Worm (Caenorhabditis elegans) whole organism, L4 larva: Measurements from ENCODE around the gene F10G2.4.
A peak's percentile ranks its signal among the peaks of the same experiment; 100 is the strongest.

Experiments used
- F44E2.7 ChIP-seq: fragments of 200-800 bp; sonication (Bioruptor generic); IDR thresholded peaks from 2 replicates; pipeline ENCODE4 v2.1.2; 2022; ENCODE audit warnings: missing genetic modification characterization, missing compliant biosample characterization
- Y105C5A.15 ChIP-seq: fragments of 200-800 bp; sonication (Bioruptor generic); IDR thresholded peaks from 2 replicates; pipeline ENCODE4 v1.3.6; 2022; ENCODE audit warnings: missing genetic modification characterization, missing compliant biosample characterization
- Y75B8A.6 ChIP-seq: fragments of 200-800 bp; sonication (Bioruptor generic); IDR thresholded peaks from 2 replicates; pipeline ENCODE4 v1.3.6; 2022; ENCODE audit warnings: missing genetic modification reagents, missing genetic modification characterization, missing compliant biosample characterization
- ZK546.5 ChIP-seq, 2 experiments: sonication (generic microtip); optimal IDR thresholded peaks; 2 replicates each; lab custom pipeline; 2017; ENCODE audit warnings: missing biosample characterization in 2 of 2, missing genetic modification characterization in 2 of 2
- aly-2 ChIP-seq: sonication (generic microtip); optimal IDR thresholded peaks from 2 replicates; lab custom pipeline; 2018; ENCODE audit warnings: missing biosample characterization, missing genetic modification characterization
- ceh-28 ChIP-seq: fragments of 150-350 bp; optimal IDR thresholded peaks from 2 replicates; lab custom pipeline; 2014; ENCODE audit warnings: missing biosample characterization, missing genetic modification reagents, missing genetic modification characterization
- ceh-32 ChIP-seq: sonication (generic microtip); optimal IDR thresholded peaks from 2 replicates; lab custom pipeline; 2016; ENCODE audit warnings: mild to moderate bottlenecking, missing genetic modification characterization, missing compliant biosample characterization; ENCODE audit not compliant: poor library complexity
- ceh-82 ChIP-seq: sonication (generic microtip); optimal IDR thresholded peaks from 2 replicates; lab custom pipeline; 2017; ENCODE audit warnings: missing biosample characterization, missing genetic modification characterization
- daf-12 ChIP-seq: fragments of 150-350 bp; optimal IDR thresholded peaks from 2 replicates; lab custom pipeline; 2014; ENCODE audit warnings: missing biosample characterization, missing genetic modification reagents, missing genetic modification characterization
- daf-16 ChIP-seq, 3 experiments: sonication (generic microtip); optimal IDR thresholded peaks; 2 replicates each; lab custom pipeline; 2016 to 2017; ENCODE audit warnings: missing genetic modification characterization in 3 of 3, missing genetic modification reagents in 3 of 3, mild to moderate bottlenecking in 2 of 3, missing compliant biosample characterization in 2 of 3, missing biosample characterization in 1 of 3, moderate library complexity in 1 of 3
- daf-19 ChIP-seq: fragments of 200-800 bp; sonication (Bioruptor generic); conservative IDR thresholded peaks from 2 replicates; pipeline ENCODE4 v1.3.6; 2022; ENCODE audit warnings: missing genetic modification characterization, missing compliant biosample characterization
- egl-27 ChIP-seq: sonication (generic microtip); optimal IDR thresholded peaks from 3 replicates; lab custom pipeline; 2017; ENCODE audit warnings: missing biosample characterization, missing genetic modification reagents, missing genetic modification characterization
- fkh-10 ChIP-seq: fragments of 150-350 bp; optimal IDR thresholded peaks from 2 replicates; lab custom pipeline; 2014; ENCODE audit warnings: missing biosample characterization, missing genetic modification reagents, missing genetic modification characterization
- fos-1 ChIP-seq: fragments of 150-350 bp; optimal IDR thresholded peaks from 2 replicates; lab custom pipeline; 2014; ENCODE audit warnings: missing biosample characterization, missing genetic modification characterization
- gei-8 ChIP-seq: fragments of 200-800 bp; sonication (Bioruptor generic); optimal IDR thresholded peaks from 2 replicates; lab custom pipeline; 2018; ENCODE audit warnings: mild to moderate bottlenecking, missing genetic modification characterization, missing compliant biosample characterization
- hlh-30 ChIP-seq: sonication (generic microtip); optimal IDR thresholded peaks from 2 replicates; lab custom pipeline; 2017; ENCODE audit warnings: antibody characterized with exemption, mild to moderate bottlenecking, missing genetic modification characterization, missing compliant biosample characterization; ENCODE audit not compliant: insufficient read depth
- hmg-1.1 ChIP-seq: fragments of 200-800 bp; sonication (Bioruptor generic); IDR thresholded peaks from 2 replicates; pipeline ENCODE4 v1.3.6; 2022; ENCODE audit warnings: missing genetic modification reagents, missing genetic modification characterization, missing compliant biosample characterization
- jun-1 ChIP-seq: fragments of 150-350 bp; optimal IDR thresholded peaks from 2 replicates; lab custom pipeline; 2014; ENCODE audit warnings: missing biosample characterization, missing genetic modification reagents, missing genetic modification characterization
- lim-7 ChIP-seq: fragments of 200-800 bp; sonication (Bioruptor generic); IDR thresholded peaks from 2 replicates; pipeline ENCODE4 v1.3.6; 2022; ENCODE audit warnings: missing genetic modification characterization, missing compliant biosample characterization
- lsy-2 ChIP-seq, 2 experiments: fragments of 150-350 bp in 1 of 2; sonication (generic microtip) in 1 of 2; optimal IDR thresholded peaks; 2 replicates each; lab custom pipeline; 2014 to 2017; ENCODE audit warnings: missing biosample characterization in 2 of 2, missing genetic modification characterization in 2 of 2
- madf-5 ChIP-seq, 2 experiments: fragments of 200-800 bp; sonication (Bioruptor generic); IDR thresholded peaks; 2 replicates each; pipeline ENCODE4 v1.3.6; 2022; ENCODE audit warnings: missing compliant biosample characterization in 2 of 2, missing genetic modification characterization in 2 of 2
- madf-9 ChIP-seq: fragments of 200-800 bp; sonication (Bioruptor generic); conservative IDR thresholded peaks from 2 replicates; pipeline ENCODE4 v1.3.6; 2022; ENCODE audit warnings: missing genetic modification reagents, missing genetic modification characterization, missing compliant biosample characterization
- mxl-2 ChIP-seq: fragments of 200-800 bp; sonication (Bioruptor generic); conservative IDR thresholded peaks from 2 replicates; pipeline ENCODE4 v1.3.6; 2022; ENCODE audit warnings: missing genetic modification reagents, missing genetic modification characterization, missing compliant biosample characterization
- nhr-11 ChIP-seq: fragments of 150-350 bp; optimal IDR thresholded peaks from 2 replicates; lab custom pipeline; 2014; ENCODE audit warnings: missing biosample characterization, missing genetic modification characterization
- nhr-48 ChIP-seq: sonication (generic microtip); optimal IDR thresholded peaks from 2 replicates; lab custom pipeline; 2016; ENCODE audit warnings: mild to moderate bottlenecking, missing genetic modification characterization, missing compliant biosample characterization
- nhr-77 ChIP-seq: fragments of 150-350 bp; optimal IDR thresholded peaks from 2 replicates; lab custom pipeline; 2014; ENCODE audit warnings: missing biosample characterization, missing genetic modification characterization
- sdz-12 ChIP-seq: fragments of 200-800 bp; sonication (Bioruptor generic); optimal IDR thresholded peaks from 2 replicates; lab custom pipeline; 2018; ENCODE audit warnings: mild to moderate bottlenecking, missing genetic modification characterization, missing compliant biosample characterization
- snpc-1.2 ChIP-seq: fragments of 200-800 bp; sonication (Bioruptor generic); IDR thresholded peaks from 2 replicates; pipeline ENCODE4 v1.3.6; 2022; ENCODE audit warnings: missing genetic modification reagents, missing genetic modification characterization, missing compliant biosample characterization
- snpc-4 ChIP-seq: fragments of 150-350 bp; optimal IDR thresholded peaks from 2 replicates; lab custom pipeline; 2014; ENCODE audit warnings: missing biosample characterization, missing genetic modification characterization
- tag-97 ChIP-seq: fragments of 200-800 bp; sonication (Bioruptor generic); IDR thresholded peaks from 2 replicates; pipeline ENCODE4 v1.3.6; 2022; ENCODE audit warnings: missing genetic modification characterization, missing compliant biosample characterization
- tra-1 ChIP-seq: fragments of 200-800 bp; sonication (Bioruptor generic); IDR thresholded peaks from 2 replicates; pipeline ENCODE4 v1.3.6; 2022; ENCODE audit warnings: missing genetic modification reagents, missing genetic modification characterization, missing compliant biosample characterization
- unc-130 ChIP-seq: sonication (generic microtip); optimal IDR thresholded peaks from 2 replicates; lab custom pipeline; 2016; ENCODE audit warnings: missing genetic modification reagents, missing genetic modification characterization, missing compliant biosample characterization
- unc-62 ChIP-seq, 3 experiments: fragments of 150-350 bp in 1 of 3; sonication (generic microtip); optimal IDR thresholded peaks in 2 of 3; peaks in 1 of 3; 1 replicate in 1 of 3; 2 replicates in 2 of 3; lab custom pipeline; 2014 to 2017; ENCODE audit warnings: missing biosample characterization in 3 of 3, missing genetic modification characterization in 3 of 3, missing genetic modification reagents in 3 of 3, missing genotype in 1 of 3
- zfp-2 ChIP-seq: sonication (generic microtip); optimal IDR thresholded peaks from 2 replicates; lab custom pipeline; 2016; ENCODE audit warnings: mild to moderate bottlenecking, missing genetic modification characterization, missing compliant biosample characterization
- zip-11 ChIP-seq: fragments of 200-800 bp; sonication (Bioruptor generic); IDR thresholded peaks from 2 replicates; pipeline ENCODE4 v1.3.6; 2022; ENCODE audit warnings: missing genetic modification characterization, missing compliant biosample characterization
- ztf-11 ChIP-seq: fragments of 150-350 bp; optimal IDR thresholded peaks from 2 replicates; lab custom pipeline; 2014; ENCODE audit warnings: missing biosample characterization, missing genetic modification characterization
- ztf-7 ChIP-seq: fragments of 150-350 bp; optimal IDR thresholded peaks from 2 replicates; lab custom pipeline; 2014; ENCODE audit warnings: missing biosample characterization, missing genetic modification characterization

The F10G2.4 gene

ce11 chrV:7326928-7327327 lies at the start of gene F10G2.4:
Gene F10G2.4 (plus strand): TSS chrV:7327228.
- no peak for TF ChIP-seq unc-130 (GFP tag; lab: Kevin White, UChicago)
- no peak for TF ChIP-seq snpc-4 (tag; lab: Kevin White, UChicago)
- TF ChIP-seq fos-1 (tag; lab: Kevin White, UChicago), result no peak
- TF ChIP-seq nhr-77, result no peak
- TF ChIP-seq sdz-12 (GFP tag; lab: Kevin White, UChicago), result no peak
- no peak for TF ChIP-seq ceh-32 (tag; lab: Kevin White, UChicago)
- no peak for TF ChIP-seq aly-2 (tag; lab: Kevin White, UChicago)
- TF ChIP-seq hmg-1.1 (GFP tag; lab: Robert Waterston, UW), result no peak
- no peak for TF ChIP-seq egl-27 (tag; lab: Kevin White, UChicago)

ce11 chrV:7279090-7279489 lies 47.9 kb upstream of the F10G2.4 start, which contains the start of gene C13A2.4:
Gene C13A2.4 (plus strand): TSS chrV:7279390.
- no peak for TF ChIP-seq gei-8 (GFP tag; lab: Kevin White, UChicago)
- TF ChIP-seq zip-11, result no peak
- no peak for TF ChIP-seq lsy-2 (tag; optimal IDR thresholded peaks at IDR 0.05; lab: Kevin White, UChicago)
- no peak for TF ChIP-seq ztf-11
- no peak for TF ChIP-seq lim-7
- no peak for TF ChIP-seq Y105C5A.15
- TF ChIP-seq tag-97 (GFP tag; lab: Robert Waterston, UW), result no peak
- no peak for TF ChIP-seq daf-19 (GFP tag; lab: Robert Waterston, UW)
- no peak for TF ChIP-seq daf-12

- TF ChIP-seq ceh-82 (no peak), nhr-48 (tag; lab: Kevin White, UChicago) (no peak), Y75B8A.6 (GFP tag; lab: Robert Waterston, UW) (no peak), unc-62 (GFP tag; optimal IDR thresholded peaks at IDR 0.05 in 1 of 2; lab: Kevin White, UChicago) (peak in 1 of 2 experiments; percentile 28), unc-62 (tag; optimal IDR thresholded peaks at IDR 0.05; lab: Kevin White, UChicago) (no peak)
Measured at ce11 chrV:7282037-7282436, 45.0 kb upstream of the F10G2.4 start, which contains the start of gene C13A2.3. Gene C13A2.3 (plus strand): TSS chrV:7282337.

- TF ChIP-seq snpc-1.2 (GFP tag; lab: Robert Waterston, UW) (no peak), fkh-10 (GFP tag; lab: Kevin White, UChicago) (no peak), lim-7 (no peak), zfp-2 (tag; lab: Kevin White, UChicago) (no peak), nhr-11 (tag; lab: Kevin White, UChicago) (no peak), jun-1 (tag; lab: Kevin White, UChicago) (no peak), ceh-28 (no peak), hlh-30 (tag; lab: Kevin White, UChicago) (no peak), madf-5 (GFP tag; IDR thresholded peaks at IDR 0.05; lab: Robert Waterston, UW) (no peak), ztf-7 (no peak), tra-1 (GFP tag; lab: Robert Waterston, UW) (no peak), nhr-77 (no peak), mxl-2 (no peak), F44E2.7 (GFP tag; lab: Robert Waterston, UW) (no peak), ceh-32 (tag; lab: Kevin White, UChicago) (no peak), daf-16 (GFP tag; optimal IDR thresholded peaks at IDR 0.05; lab: Kevin White, UChicago) (no peak), daf-16 (tag; optimal IDR thresholded peaks at IDR 0.05; lab: Kevin White, UChicago) (no peak), ZK546.5 (tag; optimal IDR thresholded peaks at IDR 0.05; lab: Kevin White, UChicago) (no peak), madf-9 (GFP tag; lab: Robert Waterston, UW) (no peak)
- TF ChIP-seq, all 104 proteins: peak for 0
Measured at ce11 chrV:7288699-7289098, 38.3 kb upstream of the F10G2.4 start, which contains the start of gene C13A2.1. Gene C13A2.1 (plus strand): TSS chrV:7288999.
